Fruit fly (Drosophila melanogaster) whole organism, wandering third instar larva: ENCODE measurements around the gene CG5280.

Source experiments
- Abd-B ChIP-seq: fragments of >200 bp; optimal IDR thresholded peaks from 2 replicates; lab custom pipeline; 2017; ENCODE audit warnings: missing biosample characterization, missing genetic modification characterization
- CG32264 ChIP-seq: fragments of 200-800 bp; sonication (Bioruptor generic); optimal IDR thresholded peaks from 2 replicates; lab custom pipeline; 2016; ENCODE audit warnings: missing biosample characterization, missing genetic modification characterization
- CG9705 ChIP-seq: fragments of 200-800 bp; sonication (Bioruptor generic); optimal IDR thresholded peaks from 2 replicates; lab custom pipeline; 2018; ENCODE audit warnings: missing biosample characterization, mild to moderate bottlenecking, missing genetic modification characterization
- CrebA ChIP-seq: fragments of 200-800 bp; sonication (Bioruptor generic); optimal IDR thresholded peaks from 2 replicates; lab custom pipeline; 2016; ENCODE audit warnings: missing biosample characterization, mild to moderate bottlenecking, missing genetic modification characterization, borderline replicate concordance
- Dfd ChIP-seq: fragments of >200 bp; optimal IDR thresholded peaks from 2 replicates; lab custom pipeline; 2017; ENCODE audit warnings: missing biosample characterization, missing genetic modification characterization
- Dif ChIP-seq: fragments of 200-275, 200-300 bp; sonication (Bioruptor generic); optimal IDR thresholded peaks from 2 replicates; lab custom pipeline; 2018; ENCODE audit warnings: missing biosample characterization, missing genetic modification characterization; ENCODE audit not compliant: partially characterized antibody
- GATAd ChIP-seq: sonication (Bioruptor generic); optimal IDR thresholded peaks from 2 replicates; lab custom pipeline; 2016; ENCODE audit warnings: missing biosample characterization, missing genetic modification characterization
- HLH106 ChIP-seq: fragments of 200-800 bp; optimal IDR thresholded peaks from 3 replicates; lab custom pipeline; 2019; ENCODE audit warnings: missing biosample characterization, mild to moderate bottlenecking, missing genetic modification characterization, moderate library complexity
- Hnf4 ChIP-seq: fragments of 200-800 bp; sonication (Bioruptor generic); optimal IDR thresholded peaks from 2 replicates; lab custom pipeline; 2016; ENCODE audit warnings: missing biosample characterization, mild to moderate bottlenecking, missing genetic modification characterization
- Hr78 ChIP-seq: fragments of >200 bp; optimal IDR thresholded peaks from 2 replicates; lab custom pipeline; 2017; ENCODE audit warnings: missing biosample characterization, missing genetic modification characterization
- Hr83 ChIP-seq: fragments of 200-300 bp; sonication (Bioruptor generic); optimal IDR thresholded peaks from 2 replicates; lab custom pipeline; 2016; ENCODE audit warnings: missing biosample characterization, mild to moderate bottlenecking, missing genetic modification characterization, moderate library complexity; ENCODE audit not compliant: poor library complexity, severe bottlenecking
- Jra ChIP-seq: sonication (Bioruptor generic); optimal IDR thresholded peaks from 2 replicates; lab custom pipeline; 2016; ENCODE audit warnings: missing biosample characterization, missing genetic modification characterization
- Mio ChIP-seq: sonication (Bioruptor generic); optimal IDR thresholded peaks from 2 replicates; lab custom pipeline; 2016; ENCODE audit warnings: missing biosample characterization, missing genetic modification characterization
- Myc ChIP-seq: fragments of >200 bp; optimal IDR thresholded peaks from 2 replicates; lab custom pipeline; 2017
- N ChIP-seq: fragments of >200 bp; optimal IDR thresholded peaks from 2 replicates; lab custom pipeline; 2018; ENCODE audit warnings: missing biosample characterization, missing external identifiers, missing genetic modification characterization
- OdsH ChIP-seq: fragments of 200-800 bp; sonication (Bioruptor generic); optimal IDR thresholded peaks from 2 replicates; lab custom pipeline; 2016; ENCODE audit warnings: missing biosample characterization, mild to moderate bottlenecking, missing genetic modification characterization
- Rel ChIP-seq, 2 experiments: fragments of 200-800 bp; sonication (Bioruptor generic) in 1 of 2; optimal IDR thresholded peaks; 2 replicates in 1 of 2; 3 replicates in 1 of 2; lab custom pipeline; 2016 to 2019; ENCODE audit warnings: mild to moderate bottlenecking in 2 of 2, missing biosample characterization in 2 of 2, missing genetic modification characterization in 2 of 2, moderate library complexity in 1 of 2
- Sp1 ChIP-seq: fragments of 200-800 bp; sonication (Bioruptor generic); optimal IDR thresholded peaks from 3 replicates; lab custom pipeline; 2019; ENCODE audit warnings: missing biosample characterization, mild to moderate bottlenecking, missing genetic modification characterization, moderate library complexity
- Vsx2 ChIP-seq: fragments of 200-300, 225-300 bp; sonication (Bioruptor generic); optimal IDR thresholded peaks from 2 replicates; lab custom pipeline; 2018; ENCODE audit warnings: missing biosample characterization, missing genetic modification characterization; ENCODE audit not compliant: partially characterized antibody
- br ChIP-seq: fragments of 200-800 bp; sonication (Bioruptor generic); optimal IDR thresholded peaks from 2 replicates; lab custom pipeline; 2016; ENCODE audit warnings: missing biosample characterization, missing genetic modification characterization
- brk ChIP-seq: fragments of 200-800 bp; sonication (Bioruptor generic); optimal IDR thresholded peaks from 2 replicates; lab custom pipeline; 2016; ENCODE audit warnings: missing biosample characterization, mild to moderate bottlenecking, missing genetic modification characterization
- dl ChIP-seq, 2 experiments: fragments of 175-275, 200-275 bp in 1 of 2; fragments of 200-275 bp in 1 of 2; sonication (Bioruptor generic); optimal IDR thresholded peaks; lab custom pipeline; 2018; ENCODE audit warnings: mild to moderate bottlenecking in 2 of 2, missing biosample characterization in 2 of 2, missing genetic modification characterization in 2 of 2, moderate library complexity in 2 of 2; ENCODE audit not compliant: partially characterized antibody in 2 of 2, insufficient read depth in 1 of 2
- dmrt93B ChIP-seq: fragments of 200-800 bp; sonication (Bioruptor generic); optimal IDR thresholded peaks from 2 replicates; lab custom pipeline; 2018; ENCODE audit warnings: missing biosample characterization, mild to moderate bottlenecking, missing genetic modification characterization
- dsf ChIP-seq: sonication (Bioruptor generic); optimal IDR thresholded peaks from 2 replicates; lab custom pipeline; 2016; ENCODE audit warnings: missing biosample characterization, missing genetic modification characterization, borderline replicate concordance
- ey ChIP-seq: fragments of 200-800 bp; sonication (Bioruptor generic); optimal IDR thresholded peaks from 2 replicates; lab custom pipeline; 2016; ENCODE audit warnings: missing biosample characterization, missing genetic modification characterization
- foxo ChIP-seq, 2 experiments: fragments of 200-800 bp; sonication (Bioruptor generic); optimal IDR thresholded peaks; 2 replicates in 1 of 2; 3 replicates in 1 of 2; lab custom pipeline; 2016 to 2017; ENCODE audit warnings: missing biosample characterization in 2 of 2, missing genetic modification characterization in 2 of 2
- fru ChIP-seq: fragments of 200-800 bp; sonication (Bioruptor generic); optimal IDR thresholded peaks from 3 replicates; lab custom pipeline; 2016; ENCODE audit warnings: missing biosample characterization, mild to moderate bottlenecking, missing genetic modification characterization
- h ChIP-seq: fragments of 200-800 bp; sonication (Bioruptor generic); optimal IDR thresholded peaks from 3 replicates; lab custom pipeline; 2016; ENCODE audit warnings: missing biosample characterization, mild to moderate bottlenecking, missing genetic modification characterization
- jim ChIP-seq: fragments of 175-275, 200-325 bp; sonication (Bioruptor generic); optimal IDR thresholded peaks from 2 replicates; lab custom pipeline; 2016; ENCODE audit warnings: missing biosample characterization, mild to moderate bottlenecking, missing genetic modification characterization
- lola ChIP-seq: fragments of >200 bp; optimal IDR thresholded peaks from 2 replicates; lab custom pipeline; 2017; ENCODE audit warnings: missing biosample characterization, missing genetic modification characterization
- pan ChIP-seq: fragments of >200 bp; optimal IDR thresholded peaks from 2 replicates; lab custom pipeline; 2017
- psq ChIP-seq: fragments of 200-800 bp; sonication (Bioruptor generic); optimal IDR thresholded peaks from 3 replicates; lab custom pipeline; 2017; ENCODE audit warnings: missing biosample characterization, mild to moderate bottlenecking, missing genetic modification characterization, moderate library complexity
- rgr ChIP-seq: fragments of 200-800 bp; sonication (Bioruptor generic); optimal IDR thresholded peaks from 3 replicates; lab custom pipeline; 2016; ENCODE audit warnings: missing biosample characterization, mild to moderate bottlenecking, missing genetic modification characterization
- sage ChIP-seq: fragments of 200-800 bp; sonication (Bioruptor generic); optimal IDR thresholded peaks from 2 replicates; lab custom pipeline; 2016; ENCODE audit warnings: missing biosample characterization, mild to moderate bottlenecking, missing genetic modification characterization
- sv ChIP-seq: fragments of 200-800 bp; sonication (Bioruptor generic); optimal IDR thresholded peaks from 3 replicates; lab custom pipeline; 2016; ENCODE audit warnings: missing biosample characterization, missing genetic modification characterization
- tai ChIP-seq: sonication (Bioruptor generic); optimal IDR thresholded peaks from 2 replicates; lab custom pipeline; 2016; ENCODE audit warnings: missing biosample characterization, missing genetic modification characterization
- usp ChIP-seq: fragments of >200 bp; optimal IDR thresholded peaks from 2 replicates; lab custom pipeline; 2017; ENCODE audit warnings: missing biosample characterization, missing genetic modification characterization
- woc ChIP-seq: sonication (Bioruptor generic); optimal IDR thresholded peaks from 2 replicates; lab custom pipeline; 2016; ENCODE audit warnings: missing biosample characterization, mild to moderate bottlenecking, missing genetic modification characterization

Gene CG5280

dm6 chr3L:8990128-8990527 is at the start of gene CG5280:
TSS of gene CG5280 (minus strand) at chr3L:8990228.
- TF ChIP-seq lola (GFP tag; lab: Kevin White, UChicago), result no peak
- TF ChIP-seq CG32264 (GFP tag; lab: Kevin White, UChicago), result no peak
- TF ChIP-seq CG9705, result no peak
- TF ChIP-seq rgr (GFP tag; lab: Kevin White, UChicago), result no peak
- TF ChIP-seq woc (GFP tag; lab: Kevin White, UChicago), result no peak
- TF ChIP-seq jim (GFP tag; lab: Kevin White, UChicago), result no peak
- TF ChIP-seq CrebA (GFP tag; lab: Kevin White, UChicago), result no peak

dm6 chr3L:9039189-9039588 is 49.2 kb upstream of the CG5280 start:
- TF ChIP-seq HLH106 (tag; lab: Kevin White, UChicago) (no peak), foxo (GFP tag; optimal IDR thresholded peaks at IDR 0.05; lab: Kevin White, UChicago) (no peak), Dfd (GFP tag; lab: Kevin White, UChicago) (no peak), Mio (GFP tag; lab: Kevin White, UChicago) (no peak), usp (GFP tag; lab: Kevin White, UChicago) (no peak), jim (GFP tag; lab: Kevin White, UChicago) (no peak), Hnf4 (GFP tag; lab: Kevin White, UChicago) (no peak), dsf (GFP tag; lab: Kevin White, UChicago) (no peak), lola (GFP tag; lab: Kevin White, UChicago) (no peak), woc (GFP tag; lab: Kevin White, UChicago) (no peak), fru (GFP tag; lab: Kevin White, UChicago) (no peak), Hr83 (GFP tag; lab: Kevin White, UChicago) (no peak), dmrt93B (GFP tag; lab: Kevin White, UChicago) (no peak), N (GFP tag; lab: Kevin White, UChicago) (no peak), brk (GFP tag; lab: Kevin White, UChicago) (no peak)

dm6 chr3L:9037608-9038007 is 47.6 kb upstream of the CG5280 start:
- TF ChIP-seq lola (GFP tag; lab: Kevin White, UChicago) (no peak), Mio (GFP tag; lab: Kevin White, UChicago) (no peak), Hr78 (no peak), Vsx2 (no peak), rgr (GFP tag; lab: Kevin White, UChicago) (no peak), psq (GFP tag; lab: Kevin White, UChicago) (no peak), h (GFP tag; lab: Kevin White, UChicago) (no peak), sv (no peak), dmrt93B (GFP tag; lab: Kevin White, UChicago) (no peak), dl (GFP tag; optimal IDR thresholded peaks at IDR 0.05; lab: Kevin White, UChicago; ENCODE audit: insufficient read depth in 1 of 2, partially characterized antibody in 2 of 2) (no peak), GATAd (GFP tag; lab: Kevin White, UChicago) (no peak), HLH106 (tag; lab: Kevin White, UChicago) (no peak)

- TF ChIP-seq Dif (GFP tag; lab: Kevin White, UChicago), result no peak
- TF ChIP-seq Jra (GFP tag; lab: Kevin White, UChicago), result peak; percentile 19
- TF ChIP-seq dmrt93B (GFP tag; lab: Kevin White, UChicago), result peak; percentile 73
- TF ChIP-seq fru (GFP tag; lab: Kevin White, UChicago), result peak; percentile 70
- peak; percentile 37 for TF ChIP-seq Hnf4 (GFP tag; lab: Kevin White, UChicago)
- peak; percentile 86 for TF ChIP-seq h (GFP tag; lab: Kevin White, UChicago)
- TF ChIP-seq CrebA (GFP tag; lab: Kevin White, UChicago), result no peak
- TF ChIP-seq ey (GFP tag; lab: Kevin White, UChicago), result peak; percentile 65
- no peak for TF ChIP-seq Dfd (GFP tag; lab: Kevin White, UChicago)
- TF ChIP-seq Abd-B (GFP tag; lab: Kevin White, UChicago), result no peak
- peak; percentile 3 for TF ChIP-seq CG32264 (GFP tag; lab: Kevin White, UChicago)
- TF ChIP-seq jim (GFP tag; lab: Kevin White, UChicago), result no peak
- no peak for TF ChIP-seq dsf (GFP tag; lab: Kevin White, UChicago)
- TF ChIP-seq usp (GFP tag; lab: Kevin White, UChicago), result no peak
- peak; percentile 69 for TF ChIP-seq OdsH
- peak; percentile 56 for TF ChIP-seq br (GFP tag; lab: Kevin White, UChicago)
- peak; percentile 65 for TF ChIP-seq woc (GFP tag; lab: Kevin White, UChicago)
- TF ChIP-seq Hr78, result no peak
- TF ChIP-seq lola (GFP tag; lab: Kevin White, UChicago), result no peak
- peak; percentile 74 for TF ChIP-seq sage (GFP tag; lab: Kevin White, UChicago)
- no peak for TF ChIP-seq Mio (GFP tag; lab: Kevin White, UChicago)
- no peak for TF ChIP-seq N (GFP tag; lab: Kevin White, UChicago)
- TF ChIP-seq CG9705, result peak; percentile 70
- no peak for TF ChIP-seq Hr83 (GFP tag; lab: Kevin White, UChicago)
- peak; percentile 72 for TF ChIP-seq HLH106 (tag; lab: Kevin White, UChicago)
- TF ChIP-seq Rel (GFP tag; optimal IDR thresholded peaks at IDR 0.05; lab: Kevin White, UChicago), result peak; percentile 39
- no peak for TF ChIP-seq Rel (tag; optimal IDR thresholded peaks at IDR 0.05; lab: Kevin White, UChicago)
- TF ChIP-seq dl (GFP tag; optimal IDR thresholded peaks at IDR 0.05; lab: Kevin White, UChicago; ENCODE audit: insufficient read depth in 1 of 2, partially characterized antibody in 2 of 2), result no peak
- TF ChIP-seq pan (lab: Kevin White, UChicago), result no peak
- no peak for TF ChIP-seq Myc (lab: Kevin White, UChicago)
- no peak for TF ChIP-seq tai (GFP tag; lab: Kevin White, UChicago)
- TF ChIP-seq brk (GFP tag; lab: Kevin White, UChicago), result peak; percentile 42
- TF ChIP-seq Sp1, result peak; percentile 71
- TF ChIP-seq GATAd (GFP tag; lab: Kevin White, UChicago), result no peak
Measured at dm6 chr3L:9033999-9034626, 44.1 kb upstream of the CG5280 start.
